Worm (Caenorhabditis elegans): ENCODE results near the gene pdtf-1.

The pdtf-1 gene

ce11 chrIV:8460208-8460607, 27.4 kb downstream of the pdtf-1 start, which contains the start of gene ant-1.4:
Gene ant-1.4 (minus strand): TSS chrIV:8460308.
- TF ChIP-seq lsy-2 (tag; optimal IDR thresholded peaks at IDR 0.05) (no peak), zag-1 (tag; optimal IDR thresholded peaks at IDR 0.05) (no peak), nhr-12 (tag; optimal IDR thresholded peaks at IDR 0.05) (no peak), unc-39 (tag; optimal IDR thresholded peaks at IDR 0.05) (no peak), nhr-11 (tag; optimal IDR thresholded peaks at IDR 0.05) (no peak), sma-3 (GFP tag; optimal IDR thresholded peaks at IDR 0.05) (no peak), ceh-16 (tag; optimal IDR thresholded peaks at IDR 0.05) (no peak), aly-2 (tag; optimal IDR thresholded peaks at IDR 0.05) (no peak), F13H6.1 (tag; optimal IDR thresholded peaks at IDR 0.05) (no peak), peb-1 (tag; optimal IDR thresholded peaks at IDR 0.05) (no peak), snpc-4 (tag; optimal IDR thresholded peaks at IDR 0.05) (no peak), dmd-4 (tag; optimal IDR thresholded peaks at IDR 0.05) (no peak), lin-11 (tag; optimal IDR thresholded peaks at IDR 0.05) (no peak), lin-39 (tag; optimal IDR thresholded peaks at IDR 0.05) (no peak), blmp-1 (tag; optimal IDR thresholded peaks at IDR 0.05; ENCODE audit: insufficient read depth) (no peak), unc-62 (GFP tag; optimal IDR thresholded peaks at IDR 0.05) (no peak), nhr-23 (tag; optimal IDR thresholded peaks at IDR 0.05) (no peak), ztf-4 (tag; optimal IDR thresholded peaks at IDR 0.05) (no peak), skn-1 (tag; optimal IDR thresholded peaks at IDR 0.05) (no peak), ztf-11 (tag; optimal IDR thresholded peaks at IDR 0.05) (no peak)

- no peak for TF ChIP-seq C34F6.9 (tag; optimal IDR thresholded peaks at IDR 0.05)
- no peak for TF ChIP-seq ztf-4 (tag; optimal IDR thresholded peaks at IDR 0.05)
- no peak for TF ChIP-seq mab-5 (tag; optimal IDR thresholded peaks at IDR 0.05)
Measured at ce11 chrIV:8461177-8461576, 28.3 kb downstream of the pdtf-1 start.

- TF ChIP-seq lin-13 (GFP tag; optimal IDR thresholded peaks at IDR 0.05) (no peak), mbf-1 (tag; optimal IDR thresholded peaks at IDR 0.05) (no peak), lsy-2 (tag; optimal IDR thresholded peaks at IDR 0.05) (no peak), elt-1 (tag; optimal IDR thresholded peaks at IDR 0.05) (no peak), lin-11 (tag; optimal IDR thresholded peaks at IDR 0.05) (no peak), F13H6.1 (tag; optimal IDR thresholded peaks at IDR 0.05) (no peak), fos-1 (tag; optimal IDR thresholded peaks at IDR 0.05) (no peak), nhr-11 (tag; optimal IDR thresholded peaks at IDR 0.05) (no peak), R02D3.7 (tag; optimal IDR thresholded peaks at IDR 0.05) (no peak), ceh-82 (tag; optimal IDR thresholded peaks at IDR 0.05) (no peak), dmd-4 (tag; optimal IDR thresholded peaks at IDR 0.05) (no peak), zag-1 (tag; optimal IDR thresholded peaks at IDR 0.05) (no peak), sma-3 (GFP tag; optimal IDR thresholded peaks at IDR 0.05) (no peak)
Measured at ce11 chrIV:8462376-8462775, 29.5 kb downstream of the pdtf-1 start.

ce11 chrIV:8463069-8463468, 30.2 kb downstream of the pdtf-1 start:
- TF ChIP-seq peb-1 (tag; optimal IDR thresholded peaks at IDR 0.05) (no peak), fos-1 (tag; optimal IDR thresholded peaks at IDR 0.05) (no peak), elt-3 (tag; optimal IDR thresholded peaks at IDR 0.05) (no peak), blmp-1 (tag; optimal IDR thresholded peaks at IDR 0.05; ENCODE audit: insufficient read depth) (peak; percentile 55), ztf-4 (tag; optimal IDR thresholded peaks at IDR 0.05) (no peak), nhr-21 (tag; optimal IDR thresholded peaks at IDR 0.05) (peak; percentile 57), snpc-4 (tag; optimal IDR thresholded peaks at IDR 0.05) (no peak), elt-1 (tag; optimal IDR thresholded peaks at IDR 0.05) (no peak), mdl-1 (tag; optimal IDR thresholded peaks at IDR 0.05) (peak in 1 of 2 experiments; percentile 12), sma-3 (GFP tag; optimal IDR thresholded peaks at IDR 0.05) (peak; percentile 44), mab-5 (tag; optimal IDR thresholded peaks at IDR 0.05) (peak; percentile 27), crh-2 (tag; optimal IDR thresholded peaks at IDR 0.05) (peak; percentile 14), nhr-25 (tag; optimal IDR thresholded peaks at IDR 0.05) (peak; percentile 71), aly-2 (tag; optimal IDR thresholded peaks at IDR 0.05) (no peak), R02D3.7 (tag; optimal IDR thresholded peaks at IDR 0.05) (no peak), sma-9 (GFP tag; optimal IDR thresholded peaks at IDR 0.05) (peak; percentile 78), sma-9 (tag; optimal IDR thresholded peaks at IDR 0.05) (no peak)

ce11 chrIV:8463716-8464115, 30.9 kb downstream of the pdtf-1 start, which contains the start of gene str-176:
Gene str-176 (minus strand): TSS chrIV:8463816.
- TF ChIP-seq lin-13 (GFP tag; optimal IDR thresholded peaks at IDR 0.05), result no peak
- TF ChIP-seq Y55F3AM.14 (GFP tag; optimal IDR thresholded peaks at IDR 0.05), result no peak
- no peak for TF ChIP-seq unc-55 (GFP tag; optimal IDR thresholded peaks at IDR 0.05)
- no peak for TF ChIP-seq sma-9 (GFP tag; optimal IDR thresholded peaks at IDR 0.05)
- no peak for TF ChIP-seq sma-9 (tag; optimal IDR thresholded peaks at IDR 0.05)
- TF ChIP-seq blmp-1 (tag; optimal IDR thresholded peaks at IDR 0.05; ENCODE audit: insufficient read depth), result no peak
- no peak for TF ChIP-seq ceh-16 (tag; optimal IDR thresholded peaks at IDR 0.05)
- TF ChIP-seq sem-4 (tag; optimal IDR thresholded peaks at IDR 0.05), result no peak
- TF ChIP-seq nhr-77 (tag; optimal IDR thresholded peaks at IDR 0.05), result no peak
- TF ChIP-seq lin-11 (tag; optimal IDR thresholded peaks at IDR 0.05), result no peak
- TF ChIP-seq lin-39 (tag; optimal IDR thresholded peaks at IDR 0.05), result no peak
- TF ChIP-seq mab-5 (tag; optimal IDR thresholded peaks at IDR 0.05), result no peak
- TF ChIP-seq C34F6.9 (tag; optimal IDR thresholded peaks at IDR 0.05), result no peak
- no peak for TF ChIP-seq sma-3 (GFP tag; optimal IDR thresholded peaks at IDR 0.05)
- no peak for TF ChIP-seq unc-39 (tag; optimal IDR thresholded peaks at IDR 0.05)
- TF ChIP-seq skn-1 (tag; optimal IDR thresholded peaks at IDR 0.05), result no peak
- no peak for TF ChIP-seq nhr-129 (tag; optimal IDR thresholded peaks at IDR 0.05)
- no peak for TF ChIP-seq nhr-25 (tag; optimal IDR thresholded peaks at IDR 0.05)
- no peak for TF ChIP-seq nhr-12 (tag; optimal IDR thresholded peaks at IDR 0.05)
